Fruit fly (Drosophila melanogaster) whole organism, embryonic: ENCODE data around the gene Sap130.

ENCODE experiments used
- Ada2b ChIP-seq: fragments of 200-800 bp; sonication (Bioruptor generic); IDR thresholded peaks from 2 replicates; pipeline ENCODE4 v1.3.6; 2022; ENCODE audit warnings: missing biosample characterization, missing genetic modification characterization
- Adf1 ChIP-seq: fragments of 200-800 bp; sonication (Bioruptor generic); IDR thresholded peaks from 2 replicates; pipeline ENCODE4 v1.3.6; 2022; ENCODE audit warnings: missing biosample characterization, missing genetic modification characterization
- B-H2 ChIP-seq: fragments of 200-800 bp; sonication (Bioruptor generic); optimal IDR thresholded peaks from 2 replicates; lab custom pipeline; 2018; ENCODE audit warnings: missing biosample characterization, mild to moderate bottlenecking, missing genetic modification characterization
- CG1233 ChIP-seq: fragments of 200-800 bp; sonication (Bioruptor generic); optimal IDR thresholded peaks from 4 replicates; lab custom pipeline; 2018; ENCODE audit warnings: missing biosample characterization, mild to moderate bottlenecking, missing genetic modification characterization
- CG13296 ChIP-seq: fragments of 200-800 bp; sonication (Bioruptor generic); optimal IDR thresholded peaks from 3 replicates; lab custom pipeline; 2018; ENCODE audit warnings: missing biosample characterization, mild to moderate bottlenecking, missing genetic modification characterization
- CG15696 ChIP-seq: fragments of 200-800 bp; sonication (Bioruptor generic); optimal IDR thresholded peaks from 2 replicates; lab custom pipeline; 2019; ENCODE audit warnings: missing biosample characterization, mild to moderate bottlenecking, missing genetic modification characterization, moderate library complexity
- CG17802 ChIP-seq: fragments of 200-800 bp; sonication (Bioruptor generic); optimal IDR thresholded peaks from 2 replicates; lab custom pipeline; 2018; ENCODE audit warnings: missing biosample characterization, mild to moderate bottlenecking, missing genetic modification characterization, moderate library complexity
- CG17829 ChIP-seq: fragments of 200-800 bp; optimal IDR thresholded peaks from 2 replicates; lab custom pipeline; 2019; ENCODE audit warnings: missing biosample characterization, mild to moderate bottlenecking, missing genetic modification characterization, moderate library complexity
- CG18764 ChIP-seq: fragments of 200-800 bp; sonication (Bioruptor generic); optimal IDR thresholded peaks from 3 replicates; lab custom pipeline; 2016; ENCODE audit warnings: missing biosample characterization, missing genetic modification characterization
- CG2199 ChIP-seq: fragments of 200-800 bp; sonication (Bioruptor generic); IDR thresholded peaks from 3 replicates; pipeline ENCODE4 v1.3.6; 2022; ENCODE audit warnings: missing biosample characterization, missing genetic modification characterization
- CG30020 ChIP-seq: fragments of 200-800 bp; optimal IDR thresholded peaks from 2 replicates; lab custom pipeline; 2019; ENCODE audit warnings: missing biosample characterization, mild to moderate bottlenecking, missing genetic modification characterization, moderate library complexity
- CG3065 ChIP-seq: fragments of 200-800 bp; sonication (Bioruptor generic); optimal IDR thresholded peaks from 2 replicates; lab custom pipeline; 2016; ENCODE audit warnings: missing biosample characterization, missing genetic modification characterization
- CG3281 ChIP-seq: fragments of 200-800 bp; sonication (Bioruptor generic); optimal IDR thresholded peaks from 3 replicates; lab custom pipeline; 2017; ENCODE audit warnings: missing biosample characterization, mild to moderate bottlenecking, missing genetic modification characterization
- CG33557 ChIP-seq: fragments of 200-800 bp; sonication (Bioruptor generic); optimal IDR thresholded peaks from 2 replicates; lab custom pipeline; 2019; ENCODE audit warnings: missing biosample characterization, mild to moderate bottlenecking, missing genetic modification characterization, moderate library complexity
- CG4854 ChIP-seq: fragments of 200-800 bp; sonication (Bioruptor generic); optimal IDR thresholded peaks from 2 replicates; lab custom pipeline; 2016; ENCODE audit warnings: missing biosample characterization, missing genetic modification characterization, inconsistent platforms
- CG6272 ChIP-seq: fragments of 200-800 bp; sonication (Bioruptor generic); IDR thresholded peaks from 2 replicates; pipeline ENCODE4 v1.3.6; 2022; ENCODE audit warnings: missing biosample characterization, missing genetic modification characterization
- CG7987 ChIP-seq: fragments of 200-800 bp; sonication (Bioruptor generic); optimal IDR thresholded peaks from 2 replicates; lab custom pipeline; 2018; ENCODE audit warnings: missing biosample characterization, mild to moderate bottlenecking, missing genetic modification characterization, moderate library complexity
- CG8478 ChIP-seq: fragments of >200 bp; optimal IDR thresholded peaks from 2 replicates; lab custom pipeline; 2018
- CG8924 ChIP-seq: fragments of 200-800 bp; optimal IDR thresholded peaks from 3 replicates; lab custom pipeline; 2019; ENCODE audit warnings: missing biosample characterization, mild to moderate bottlenecking, missing genetic modification characterization, moderate library complexity
- Fer3 ChIP-seq: fragments of 200-800 bp; sonication (Bioruptor generic); optimal IDR thresholded peaks from 2 replicates; lab custom pipeline; 2018; ENCODE audit warnings: missing biosample characterization, mild to moderate bottlenecking, missing genetic modification characterization, moderate library complexity
- H2.0 ChIP-seq: fragments of 200-800 bp; sonication (Bioruptor generic); IDR thresholded peaks from 2 replicates; pipeline ENCODE4 v1.3.6; 2022; ENCODE audit warnings: missing biosample characterization, missing genetic modification characterization
- HmgZ ChIP-seq: fragments of 200-800 bp; sonication (Bioruptor generic); optimal IDR thresholded peaks from 2 replicates; lab custom pipeline; 2018; ENCODE audit warnings: missing biosample characterization, mild to moderate bottlenecking, missing genetic modification characterization
- Kr ChIP-seq: fragments of 200-800 bp; sonication (Bioruptor generic); optimal IDR thresholded peaks from 2 replicates; lab custom pipeline; 2017; ENCODE audit warnings: missing biosample characterization, mild to moderate bottlenecking, missing genetic modification characterization
- Lim3 ChIP-seq: fragments of 200-800 bp; sonication (Bioruptor generic); IDR thresholded peaks from 2 replicates; pipeline ENCODE4 v1.3.6; 2022; ENCODE audit warnings: missing biosample characterization, missing genetic modification characterization
- NFAT ChIP-seq: fragments of 200-800 bp; sonication (Bioruptor generic); IDR thresholded peaks from 2 replicates; pipeline ENCODE4 v1.3.6; 2022; ENCODE audit warnings: missing biosample characterization, missing genetic modification characterization
- ac ChIP-seq: fragments of 200-800 bp; sonication (Bioruptor generic); optimal IDR thresholded peaks from 3 replicates; lab custom pipeline; 2017; ENCODE audit warnings: missing biosample characterization, mild to moderate bottlenecking, missing genetic modification characterization
- ap ChIP-seq: fragments of 200-800 bp; sonication (Bioruptor generic); IDR thresholded peaks from 2 replicates; pipeline ENCODE4 v1.3.6; 2022; ENCODE audit warnings: missing biosample characterization, missing genetic modification characterization
- chinmo ChIP-seq: fragments of 200-800 bp; sonication (Bioruptor generic); IDR thresholded peaks from 4 replicates; pipeline ENCODE4 v1.3.6; 2022; ENCODE audit warnings: missing biosample characterization, missing genetic modification characterization; ENCODE audit not compliant: partially characterized antibody
- crp ChIP-seq, 2 experiments: fragments of 200-800 bp; sonication (Bioruptor generic); optimal IDR thresholded peaks; 2 replicates in 1 of 2; 3 replicates in 1 of 2; lab custom pipeline; 2017; ENCODE audit warnings: missing biosample characterization in 2 of 2, missing genetic modification characterization in 2 of 2, mild to moderate bottlenecking in 1 of 2, moderate library complexity in 1 of 2
- dm ChIP-seq: fragments of 200-800 bp; sonication (Bioruptor generic); optimal IDR thresholded peaks from 3 replicates; lab custom pipeline; 2016; ENCODE audit warnings: missing biosample characterization, missing genetic modification characterization
- dpn ChIP-seq, 2 experiments: fragments of 200-800 bp; sonication (Bioruptor generic); optimal IDR thresholded peaks; 3 replicates each; lab custom pipeline; 2016; ENCODE audit warnings: missing biosample characterization in 2 of 2, missing genetic modification characterization in 2 of 2
- ewg ChIP-seq: fragments of 200-800 bp; sonication (Bioruptor generic); optimal IDR thresholded peaks from 3 replicates; lab custom pipeline; 2017; ENCODE audit warnings: mild to moderate bottlenecking, missing biosample characterization, missing genetic modification reagents, missing genetic modification characterization
- fd64A ChIP-seq: fragments of 200-800 bp; sonication (Bioruptor generic); optimal IDR thresholded peaks from 3 replicates; lab custom pipeline; 2018; ENCODE audit warnings: missing biosample characterization, mild to moderate bottlenecking, missing genetic modification characterization
- fd96Cb ChIP-seq: fragments of 200-800 bp; sonication (Bioruptor generic); optimal IDR thresholded peaks from 2 replicates; lab custom pipeline; 2018; ENCODE audit warnings: missing biosample characterization, mild to moderate bottlenecking, missing genetic modification characterization, moderate library complexity
- fru ChIP-seq: fragments of >200 bp; optimal IDR thresholded peaks from 2 replicates; lab custom pipeline; 2017
- gem ChIP-seq: fragments of 200-800 bp; sonication (Bioruptor generic); optimal IDR thresholded peaks from 2 replicates; lab custom pipeline; 2019; ENCODE audit warnings: missing biosample characterization, mild to moderate bottlenecking, missing genetic modification characterization, moderate library complexity
- gfzf ChIP-seq: fragments of 200-800 bp; sonication (Bioruptor generic); optimal IDR thresholded peaks from 2 replicates; lab custom pipeline; 2016; ENCODE audit warnings: missing biosample characterization, mild to moderate bottlenecking, missing genetic modification characterization, moderate library complexity
- ken ChIP-seq: fragments of 200-800 bp; sonication (Bioruptor generic); IDR thresholded peaks from 3 replicates; pipeline ENCODE4 v1.3.6; 2022; ENCODE audit warnings: missing biosample characterization, missing genetic modification characterization
- lmd ChIP-seq: fragments of 200-800 bp; sonication (Bioruptor generic); IDR thresholded peaks from 2 replicates; pipeline ENCODE4 v1.3.6; 2022; ENCODE audit warnings: missing biosample characterization, missing genetic modification characterization
- nom ChIP-seq: fragments of 200-800 bp; sonication (Bioruptor generic); optimal IDR thresholded peaks from 2 replicates; lab custom pipeline; 2017; ENCODE audit warnings: missing biosample characterization, missing genetic modification characterization, mild to moderate bottlenecking, moderate library complexity, missing genetic modification reagents
- pum ChIP-seq: fragments of 200-800 bp; sonication (Bioruptor generic); optimal IDR thresholded peaks from 2 replicates; lab custom pipeline; 2016; ENCODE audit warnings: missing biosample characterization, missing genetic modification characterization
- ro ChIP-seq: fragments of 200-800 bp; sonication (Bioruptor generic); IDR thresholded peaks from 2 replicates; pipeline ENCODE4 v1.3.6; 2022; ENCODE audit warnings: missing biosample characterization, missing genetic modification characterization
- run ChIP-seq: fragments of 200-800 bp; sonication (Bioruptor generic); optimal IDR thresholded peaks from 3 replicates; lab custom pipeline; 2018; ENCODE audit warnings: missing biosample characterization, mild to moderate bottlenecking, missing genetic modification characterization
- schlank ChIP-seq: fragments of 200-800 bp; sonication (Bioruptor generic); optimal IDR thresholded peaks from 2 replicates; lab custom pipeline; 2018; ENCODE audit warnings: missing biosample characterization, mild to moderate bottlenecking, missing genetic modification characterization
- so ChIP-seq: fragments of 200-800 bp; sonication (Bioruptor generic); IDR thresholded peaks from 3 replicates; pipeline ENCODE4 v1.3.6; 2022; ENCODE audit warnings: missing biosample characterization, missing genetic modification characterization
- trem ChIP-seq: fragments of 200-800 bp; optimal IDR thresholded peaks from 3 replicates; lab custom pipeline; 2019; ENCODE audit warnings: missing biosample characterization, mild to moderate bottlenecking, missing genetic modification characterization, moderate library complexity
- unc-4 ChIP-seq: fragments of 200-800 bp; sonication (Bioruptor generic); IDR thresholded peaks from 2 replicates; pipeline ENCODE4 v1.3.6; 2022; ENCODE audit warnings: missing biosample characterization, missing genetic modification characterization; ENCODE audit not compliant: partially characterized antibody
- z ChIP-seq: fragments of 200-800 bp; sonication (Bioruptor generic); IDR thresholded peaks from 3 replicates; pipeline ENCODE4 v1.3.6; 2022; ENCODE audit warnings: missing biosample characterization, missing genetic modification characterization
- zen ChIP-seq: fragments of 200-800 bp; sonication (Bioruptor generic); optimal IDR thresholded peaks from 3 replicates; lab custom pipeline; 2018; ENCODE audit warnings: missing biosample characterization, mild to moderate bottlenecking, missing genetic modification characterization, moderate library complexity

Sap130 gene

DNA sequence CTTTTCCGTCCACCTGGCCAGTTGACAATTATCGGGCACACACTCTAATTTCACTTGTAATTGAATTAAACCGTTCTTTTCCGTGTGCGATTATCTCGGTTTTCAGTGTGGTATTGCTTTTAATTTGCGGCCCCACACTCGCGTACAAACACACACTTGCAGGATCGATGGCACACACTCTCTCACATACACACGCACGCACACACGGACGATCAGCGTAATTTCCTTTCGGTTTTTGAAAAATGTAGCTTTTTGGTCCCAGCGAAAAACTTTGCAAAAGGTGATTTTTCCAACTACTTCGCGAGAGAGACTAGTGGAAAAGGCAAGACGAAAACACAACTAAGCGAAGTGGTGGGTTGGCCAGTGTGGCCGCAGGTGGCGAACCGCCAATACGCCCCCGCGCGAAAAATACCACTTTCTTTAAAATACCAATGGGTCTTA lies 952 bp upstream of the Sap130 start, which contains the start of gene Atg1 (continued):
- peak; percentile 3 for TF ChIP-seq trem (tag; lab: Kevin White, UChicago)
- peak; percentile 22 for TF ChIP-seq CG17829 (tag; lab: Kevin White, UChicago)

dm6 chr3L:12806290-12806743 lies 615 bp downstream of the Sap130 start:
- no peak for TF ChIP-seq fd64A (GFP tag; lab: Kevin White, UChicago)
- peak; percentile 78 for TF ChIP-seq CG8924
- peak; percentile 7 for TF ChIP-seq CG15696
- TF ChIP-seq ro, result no peak
- no peak for TF ChIP-seq schlank (tag; lab: Kevin White, UChicago)
- TF ChIP-seq pum (GFP tag; lab: Kevin White, UChicago), result no peak
- TF ChIP-seq CG3065, result no peak
- no peak for TF ChIP-seq ken (GFP tag; lab: Robert Waterston, UW)
- no peak for TF ChIP-seq Kr
- peak; percentile 29 for TF ChIP-seq Ada2b (GFP tag; lab: Robert Waterston, UW)
- TF ChIP-seq fru (lab: Kevin White, UChicago), result no peak
- no peak for TF ChIP-seq CG4854 (GFP tag; lab: Kevin White, UChicago)
- no peak for TF ChIP-seq z
- TF ChIP-seq nom, result peak; percentile 45
- peak; percentile 26; the same call in 1 of the 2 replicates for TF ChIP-seq Adf1 (GFP tag; lab: Robert Waterston, UW)
- no peak for TF ChIP-seq Lim3 (GFP tag; lab: Robert Waterston, UW)
- TF ChIP-seq gem (tag; lab: Kevin White, UChicago), result peak; percentile 73
- 0 out of 3 replicates have a peak, but pooled peaks have one; percentile 20 for TF ChIP-seq so (GFP tag; lab: Robert Waterston, UW)
- peak; percentile 9 for TF ChIP-seq run
- no peak for TF ChIP-seq CG2199 (GFP tag; lab: Robert Waterston, UW)
- no peak for TF ChIP-seq B-H2 (GFP tag; lab: Kevin White, UChicago)
- peak; percentile 49 for TF ChIP-seq fd96Cb (tag; lab: Kevin White, UChicago)
- peak; percentile 44 for TF ChIP-seq ewg (GFP tag; lab: Kevin White, UChicago)
- no peak for TF ChIP-seq zen (tag; lab: Kevin White, UChicago)
- TF ChIP-seq Fer3 (tag; lab: Kevin White, UChicago), result peak; percentile 35
- peak; percentile 4 for TF ChIP-seq CG7987 (GFP tag; lab: Kevin White, UChicago)
- TF ChIP-seq NFAT (GFP tag; lab: Robert Waterston, UW), result no peak
- TF ChIP-seq CG1233, result peak; percentile 41
- peak; percentile 11 for TF ChIP-seq CG13296 (GFP tag; lab: Kevin White, UChicago)
- peak; percentile 35 for TF ChIP-seq HmgZ (tag; lab: Kevin White, UChicago)
- TF ChIP-seq CG30020 (tag; lab: Kevin White, UChicago), result peak; percentile 7
- no peak for TF ChIP-seq lmd (GFP tag; lab: Robert Waterston, UW)
- no peak for TF ChIP-seq gfzf (GFP tag; lab: Kevin White, UChicago)
- TF ChIP-seq CG8478 (lab: Kevin White, UChicago), result no peak
- no peak for TF ChIP-seq CG6272
- peak; percentile 27; the same call in 1 of the 2 replicates for TF ChIP-seq H2.0 (GFP tag; lab: Robert Waterston, UW)
- TF ChIP-seq CG18764 (GFP tag; lab: Kevin White, UChicago), result peak; percentile 13
- TF ChIP-seq unc-4 (GFP tag; lab: Robert Waterston, UW), result peak; percentile 17; the same call in 1 of the 2 replicates
- no peak for TF ChIP-seq ac (GFP tag; lab: Kevin White, UChicago)
- no peak for TF ChIP-seq ap
- TF ChIP-seq dm (GFP tag; lab: Kevin White, UChicago), result no peak
- TF ChIP-seq CG3281, result peak; percentile 59
- TF ChIP-seq dpn (GFP tag; optimal IDR thresholded peaks at IDR 0.05; lab: Kevin White, UChicago), result peak in 1 of 2 experiments; percentile 60
- TF ChIP-seq CG33557 (GFP tag; lab: Kevin White, UChicago), result peak; percentile 37
- TF ChIP-seq chinmo (GFP tag; lab: Robert Waterston, UW), result peak; percentile 95; the same call in 3 of the 4 replicates
- TF ChIP-seq crp (GFP tag; optimal IDR thresholded peaks at IDR 0.05; lab: Kevin White, UChicago), result no peak
- no peak for TF ChIP-seq CG17802 (tag; lab: Kevin White, UChicago)
